Worm (Caenorhabditis elegans) whole organism, L4 larva: ENCODE results near the gene Y105C5A.1274.
"Not testable (repeated sequence)": the region's sequence is repeated elsewhere in the genome, so short reads cannot be mapped to it uniquely, and the experiment has no call there.

Experiments used
- F10B5.3 ChIP-seq: sonication (generic microtip); optimal IDR thresholded peaks from 2 replicates; lab custom pipeline; 2016; ENCODE audit warnings: mild to moderate bottlenecking, missing genetic modification characterization, missing compliant biosample characterization
- F37D6.2 ChIP-seq: sonication (generic microtip); optimal IDR thresholded peaks from 2 replicates; lab custom pipeline; 2016; ENCODE audit warnings: mild to moderate bottlenecking, missing genetic modification characterization, missing compliant biosample characterization
- T20F7.1 ChIP-seq: fragments of 200-800 bp; sonication (Bioruptor generic); optimal IDR thresholded peaks from 2 replicates; lab custom pipeline; 2018; ENCODE audit warnings: mild to moderate bottlenecking, missing genetic modification characterization, missing compliant biosample characterization
- T26A8.4 ChIP-seq: fragments of 200-800 bp; sonication (Bioruptor generic); IDR thresholded peaks from 2 replicates; pipeline ENCODE4 v1.3.6; 2022; ENCODE audit warnings: missing genetic modification characterization, missing compliant biosample characterization
- aha-1 ChIP-seq: fragments of 150-350 bp; peaks from one replicate; lab custom pipeline; 2014; ENCODE audit warnings: missing biosample characterization, missing genetic modification characterization
- arid-1 ChIP-seq: fragments of 200-800 bp; sonication (Bioruptor generic); conservative IDR thresholded peaks from 2 replicates; pipeline ENCODE4 v1.3.6; 2022; ENCODE audit warnings: missing genetic modification reagents, missing genetic modification characterization, missing compliant biosample characterization
- ceh-20 ChIP-seq: fragments of 200-800 bp; sonication (Bioruptor generic); IDR thresholded peaks from 2 replicates; pipeline ENCODE4 v1.3.6; 2022; ENCODE audit warnings: missing genetic modification reagents, missing genetic modification characterization, missing compliant biosample characterization
- ces-1 ChIP-seq: fragments of 150-350 bp; sonication (generic microtip); optimal IDR thresholded peaks from 4 replicates; lab custom pipeline; 2014; ENCODE audit warnings: missing biosample characterization, missing genetic modification reagents, missing genetic modification characterization
- ctbp-1 ChIP-seq: fragments of 200-800 bp; sonication (Bioruptor generic); IDR thresholded peaks from 2 replicates; pipeline ENCODE4 v1.3.6; 2022; ENCODE audit warnings: missing genetic modification reagents, missing genetic modification characterization, missing compliant biosample characterization
- daf-16 ChIP-seq, 3 experiments: sonication (generic microtip); optimal IDR thresholded peaks; 2 replicates each; lab custom pipeline; 2016 to 2017; ENCODE audit warnings: missing genetic modification characterization in 3 of 3, missing genetic modification reagents in 3 of 3, mild to moderate bottlenecking in 2 of 3, missing compliant biosample characterization in 2 of 3, missing biosample characterization in 1 of 3, moderate library complexity in 1 of 3
- daf-19 ChIP-seq: fragments of 200-800 bp; sonication (Bioruptor generic); conservative IDR thresholded peaks from 2 replicates; pipeline ENCODE4 v1.3.6; 2022; ENCODE audit warnings: missing genetic modification characterization, missing compliant biosample characterization
- dmd-6 ChIP-seq: fragments of 200-800 bp; sonication (Bioruptor generic); IDR thresholded peaks from 2 replicates; pipeline ENCODE4 v1.3.6; 2022; ENCODE audit warnings: missing genetic modification reagents, missing genetic modification characterization, missing compliant biosample characterization
- dpl-1 ChIP-seq: fragments of 150-350 bp; optimal IDR thresholded peaks from 2 replicates; lab custom pipeline; 2014; ENCODE audit warnings: missing biosample characterization, missing genetic modification reagents, missing genetic modification characterization
- duxl-1 ChIP-seq: sonication (generic microtip); optimal IDR thresholded peaks from 2 replicates; lab custom pipeline; 2016; ENCODE audit warnings: mild to moderate bottlenecking, missing genetic modification characterization, moderate library complexity, missing compliant biosample characterization; ENCODE audit not compliant: poor library complexity
- dve-1 ChIP-seq: sonication (generic microtip); optimal IDR thresholded peaks from 2 replicates; lab custom pipeline; 2017; ENCODE audit warnings: antibody characterized with exemption, mild to moderate bottlenecking, missing genetic modification characterization, missing compliant biosample characterization; ENCODE audit not compliant: insufficient read depth
- egl-27 ChIP-seq: sonication (generic microtip); optimal IDR thresholded peaks from 3 replicates; lab custom pipeline; 2017; ENCODE audit warnings: missing biosample characterization, missing genetic modification reagents, missing genetic modification characterization
- egl-43 ChIP-seq: fragments of 200-800 bp; sonication (Bioruptor generic); IDR thresholded peaks from 2 replicates; pipeline ENCODE4 v1.3.6; 2022; ENCODE audit warnings: missing genetic modification reagents, missing genetic modification characterization, missing compliant biosample characterization
- hif-1 ChIP-seq, 2 experiments: sonication (generic microtip); optimal IDR thresholded peaks; 2 replicates each; lab custom pipeline; 2016 to 2017; ENCODE audit warnings: missing compliant biosample characterization in 2 of 2, missing genetic modification characterization in 2 of 2, missing genetic modification reagents in 2 of 2, missing genotype in 2 of 2, mild to moderate bottlenecking in 1 of 2
- hlh-30 ChIP-seq: sonication (generic microtip); optimal IDR thresholded peaks from 2 replicates; lab custom pipeline; 2017; ENCODE audit warnings: antibody characterized with exemption, mild to moderate bottlenecking, missing genetic modification characterization, missing compliant biosample characterization; ENCODE audit not compliant: insufficient read depth
- hmg-1.1 ChIP-seq: fragments of 200-800 bp; sonication (Bioruptor generic); IDR thresholded peaks from 2 replicates; pipeline ENCODE4 v1.3.6; 2022; ENCODE audit warnings: missing genetic modification reagents, missing genetic modification characterization, missing compliant biosample characterization
- jun-1 ChIP-seq: fragments of 150-350 bp; optimal IDR thresholded peaks from 2 replicates; lab custom pipeline; 2014; ENCODE audit warnings: missing biosample characterization, missing genetic modification reagents, missing genetic modification characterization
- lin-1 ChIP-seq: fragments of 200-800 bp; sonication (Bioruptor generic); IDR thresholded peaks from 2 replicates; pipeline ENCODE4 v1.3.6; 2022; ENCODE audit warnings: missing genetic modification reagents, missing genetic modification characterization, missing compliant biosample characterization
- lin-13 ChIP-seq: fragments of 150-350 bp; optimal IDR thresholded peaks from 2 replicates; lab custom pipeline; 2014; ENCODE audit warnings: missing biosample characterization, missing genetic modification reagents, missing genetic modification characterization
- lin-29 ChIP-seq: fragments of 200-800 bp; sonication (Bioruptor generic); IDR thresholded peaks from 2 replicates; pipeline ENCODE4 v1.3.6; 2022; ENCODE audit warnings: missing genetic modification reagents, missing genetic modification characterization, missing compliant biosample characterization
- lin-38 ChIP-seq: fragments of 200-800 bp; sonication (Bioruptor generic); IDR thresholded peaks from 2 replicates; pipeline ENCODE4 v1.3.6; 2022; ENCODE audit warnings: missing genetic modification reagents, missing genetic modification characterization, missing compliant biosample characterization
- lsy-2 ChIP-seq, 2 experiments: fragments of 150-350 bp in 1 of 2; sonication (generic microtip) in 1 of 2; optimal IDR thresholded peaks; 2 replicates each; lab custom pipeline; 2014 to 2017; ENCODE audit warnings: missing biosample characterization in 2 of 2, missing genetic modification characterization in 2 of 2
- mdt-29 ChIP-seq: fragments of 200-800 bp; sonication (Bioruptor generic); IDR thresholded peaks from 2 replicates; pipeline ENCODE4 v1.3.6; 2022; ENCODE audit warnings: missing genetic modification reagents, missing genetic modification characterization, missing compliant biosample characterization
- mes-2 ChIP-seq: sonication (generic microtip); optimal IDR thresholded peaks from 2 replicates; lab custom pipeline; 2016; ENCODE audit warnings: missing genotype, mild to moderate bottlenecking, missing genetic modification characterization, missing compliant biosample characterization; ENCODE audit not compliant: poor library complexity, severe bottlenecking
- nhr-102 ChIP-seq: sonication (generic microtip); optimal IDR thresholded peaks from 2 replicates; lab custom pipeline; 2016; ENCODE audit warnings: mild to moderate bottlenecking, missing genetic modification characterization, moderate library complexity, missing compliant biosample characterization
- nhr-237 ChIP-seq: sonication (generic microtip); optimal IDR thresholded peaks from 2 replicates; lab custom pipeline; 2017; ENCODE audit warnings: missing biosample characterization, missing genetic modification characterization
- nhr-28 ChIP-seq: fragments of 150-350 bp; optimal IDR thresholded peaks from 2 replicates; lab custom pipeline; 2014; ENCODE audit warnings: missing biosample characterization, missing genetic modification characterization
- pha-4 ChIP-seq, 2 experiments: fragments of 150-350 bp in 1 of 2; fragments of 200-800 bp in 1 of 2; sonication (Bioruptor generic) in 1 of 2; IDR thresholded peaks in 1 of 2; optimal IDR thresholded peaks in 1 of 2; 2 replicates each; pipeline versions ENCODE4 v1.3.6 to Lab custom; 2014 to 2022; ENCODE audit warnings: missing genetic modification characterization in 2 of 2, missing genetic modification reagents in 2 of 2, missing biosample characterization in 1 of 2, missing compliant biosample characterization in 1 of 2
- php-3 ChIP-seq: fragments of 200-800 bp; sonication (Bioruptor generic); IDR thresholded peaks from 2 replicates; pipeline ENCODE4 v1.3.6; 2022; ENCODE audit warnings: missing genetic modification reagents, missing genetic modification characterization, missing compliant biosample characterization
- rbr-2 ChIP-seq: sonication (generic microtip); optimal IDR thresholded peaks from 2 replicates; lab custom pipeline; 2016; ENCODE audit warnings: missing genotype, missing genetic modification characterization, missing compliant biosample characterization
- saeg-2 ChIP-seq: fragments of 200-800 bp; sonication (Bioruptor generic); IDR thresholded peaks from 2 replicates; pipeline ENCODE4 v1.3.6; 2022; ENCODE audit warnings: missing genetic modification reagents, missing genetic modification characterization, missing compliant biosample characterization
- spr-1 ChIP-seq: sonication (generic microtip); optimal IDR thresholded peaks from 2 replicates; lab custom pipeline; 2016; ENCODE audit warnings: mild to moderate bottlenecking, missing genetic modification characterization, missing compliant biosample characterization
- spr-3 ChIP-seq: fragments of 200-800 bp; sonication (Bioruptor generic); optimal IDR thresholded peaks from 2 replicates; lab custom pipeline; 2018; ENCODE audit warnings: mild to moderate bottlenecking, missing genetic modification characterization, missing compliant biosample characterization
- unc-62 ChIP-seq, 3 experiments: fragments of 150-350 bp in 1 of 3; sonication (generic microtip); optimal IDR thresholded peaks in 2 of 3; peaks in 1 of 3; 1 replicate in 1 of 3; 2 replicates in 2 of 3; lab custom pipeline; 2014 to 2017; ENCODE audit warnings: missing biosample characterization in 3 of 3, missing genetic modification characterization in 3 of 3, missing genetic modification reagents in 3 of 3, missing genotype in 1 of 3
- zag-1 ChIP-seq: fragments of 150-350 bp; optimal IDR thresholded peaks from 2 replicates; lab custom pipeline; 2014; ENCODE audit warnings: missing biosample characterization, missing genetic modification characterization
- zfp-3 ChIP-seq: fragments of 200-800 bp; sonication (Bioruptor generic); conservative IDR thresholded peaks from 2 replicates; pipeline ENCODE4 v1.3.6; 2022; ENCODE audit warnings: missing genetic modification reagents, missing genetic modification characterization, missing compliant biosample characterization
- zip-2 ChIP-seq: fragments of 150-350 bp; optimal IDR thresholded peaks from 2 replicates; lab custom pipeline; 2014; ENCODE audit warnings: missing biosample characterization, missing genetic modification characterization
- ztf-7 ChIP-seq: fragments of 150-350 bp; optimal IDR thresholded peaks from 2 replicates; lab custom pipeline; 2014; ENCODE audit warnings: missing biosample characterization, missing genetic modification characterization

The Y105C5A.1274 gene

DNA sequence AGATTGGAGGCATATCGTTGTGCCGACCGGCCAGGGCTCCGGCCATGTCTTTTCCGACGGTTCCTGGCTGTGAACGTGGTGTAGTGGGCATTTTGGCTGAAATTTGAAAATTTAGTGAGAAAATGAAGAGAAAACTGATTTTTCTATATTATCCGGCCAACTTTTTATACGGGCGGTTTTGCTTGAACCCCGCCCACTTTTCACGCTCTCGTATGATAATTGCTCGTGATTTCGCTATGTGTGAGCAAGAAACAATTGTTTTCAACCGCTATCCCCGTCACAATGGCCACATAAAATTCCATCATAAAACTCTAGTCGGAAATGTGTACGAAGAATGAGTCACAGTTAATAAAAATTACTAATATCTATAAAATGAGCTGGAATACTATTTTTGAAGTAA is 7.2 kb downstream of the Y105C5A.1274 start, which contains the start of gene Y105C5A.12:
Gene Y105C5A.12 (minus strand): TSS at position 101 of the 400 bp plus-strand sequence.
- TF ChIP-seq egl-27, nhr-237, F37D6.2 (tag; lab: Kevin White, UChicago): not testable (repeated sequence)

DNA sequence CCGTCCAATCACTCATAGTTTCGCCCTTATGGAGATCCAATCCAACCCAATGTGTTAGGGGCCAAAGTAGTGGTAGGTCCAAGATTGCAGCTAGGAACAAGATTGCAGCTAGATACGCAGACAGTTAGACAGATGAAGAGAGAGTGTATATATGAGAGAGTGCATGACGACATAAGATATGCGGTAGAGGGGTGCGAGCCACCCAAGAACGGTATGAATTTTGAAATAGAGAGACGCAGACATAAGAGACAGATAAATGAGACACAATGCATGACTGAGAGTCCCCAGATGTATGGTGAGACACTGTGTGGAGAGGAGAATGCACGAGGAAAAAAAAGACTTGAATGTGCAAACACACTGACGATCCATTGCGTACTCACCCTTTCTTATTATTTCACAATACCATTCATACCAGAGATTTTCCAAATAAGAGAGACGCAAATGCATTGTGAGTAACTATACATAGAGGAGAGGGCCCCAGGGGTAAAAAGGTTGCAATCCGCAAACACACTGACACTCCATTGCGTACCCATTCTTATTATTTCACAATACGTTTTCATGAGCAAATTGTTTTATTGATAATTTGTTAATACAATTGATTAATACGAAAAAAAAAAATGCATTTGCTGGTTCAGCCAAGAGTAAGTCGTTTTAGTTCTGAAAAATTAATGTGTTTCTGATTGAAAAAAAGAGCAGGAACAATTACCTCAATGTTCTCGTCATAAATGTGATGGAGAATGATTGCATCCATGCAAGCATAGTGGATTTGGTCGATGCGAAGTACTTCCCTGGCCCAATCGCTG is 12.1 kb downstream of the Y105C5A.1274 start, which contains the start of the genes Y105C5A.1268 and Y105C5A.1272:
Gene Y105C5A.1268 (minus strand): TSS at position 51 of the 803 bp plus-strand sequence.
Gene Y105C5A.1272 (plus strand): TSS at position 575 of the 803 bp plus-strand sequence.
- TF ChIP-seq saeg-2 (GFP tag; lab: Robert Waterston, UW) (peak; percentile 59; the same call in 1 of the 2 replicates), lin-38 (GFP tag; lab: Robert Waterston, UW) (peak; percentile 79), aha-1 (peak; percentile 99), T20F7.1 (peak; percentile 82), hmg-1.1 (peak; percentile 98), jun-1 (tag; lab: Kevin White, UChicago) (peak; percentile 64), dve-1 (tag; lab: Kevin White, UChicago) (peak; percentile 85), F10B5.3 (tag; lab: Kevin White, UChicago) (peak; percentile 53), php-3 (peak; percentile 70; the same call in 1 of the 2 replicates), pha-4 (GFP tag; IDR thresholded peaks at IDR 0.05; lab: Robert Waterston, UW) (peak; percentile 72), pha-4 (tag; optimal IDR thresholded peaks at IDR 0.05; lab: Kevin White, UChicago) (peak; percentile 36), rbr-2 (tag; lab: Kevin White, UChicago) (peak; percentile 92), spr-3 (peak; percentile 22), nhr-28 (tag; lab: Kevin White, UChicago) (peak; percentile 68), mdt-29 (GFP tag; lab: Robert Waterston, UW) (0 out of 2 replicates have a peak, but pooled peaks have one; percentile 20), ctbp-1 (GFP tag; lab: Robert Waterston, UW) (peak; percentile 90), ztf-7 (tag; lab: Kevin White, UChicago) (peak; percentile 64), lin-29 (GFP tag; lab: Robert Waterston, UW) (peak; percentile 54; the same call in 1 of the 2 replicates), spr-1 (tag; lab: Kevin White, UChicago) (peak; percentile 72), zag-1 (peak; percentile 34), ceh-20 (GFP tag; lab: Robert Waterston, UW) (peak; percentile 77), zfp-3 (GFP tag; lab: Robert Waterston, UW) (0 out of 2 replicates have a peak, but pooled peaks have one; percentile 51), ces-1 (peak; percentile 55), zip-2 (tag; lab: Kevin White, UChicago) (peak; percentile 76), lsy-2 (tag; optimal IDR thresholded peaks at IDR 0.05; lab: Kevin White, UChicago) (peak; percentile 83 to 92), lin-13 (GFP tag; lab: Kevin White, UChicago) (peak; percentile 57), lin-1 (GFP tag; lab: Robert Waterston, UW) (peak; percentile 40; the same call in 1 of the 2 replicates), egl-43 (GFP tag; lab: Robert Waterston, UW) (peak; percentile 77), T26A8.4 (GFP tag; lab: Robert Waterston, UW) (peak; percentile 78), hlh-30 (tag; lab: Kevin White, UChicago) (peak; percentile 93), F37D6.2 (tag; lab: Kevin White, UChicago) (peak; percentile 86), dpl-1 (GFP tag; lab: Kevin White, UChicago) (peak; percentile 66), nhr-102 (tag; lab: Kevin White, UChicago) (peak; percentile 83), daf-16 (GFP tag; optimal IDR thresholded peaks at IDR 0.05; lab: Kevin White, UChicago) (peak in 1 of 2 experiments; percentile 12), daf-16 (tag; optimal IDR thresholded peaks at IDR 0.05; lab: Kevin White, UChicago) (peak; percentile 82), unc-62 (GFP tag; optimal IDR thresholded peaks at IDR 0.05 in 1 of 2; lab: Kevin White, UChicago) (peak in 1 of 2 experiments; percentile 99), arid-1 (GFP tag; lab: Robert Waterston, UW) (peak; percentile 73), duxl-1 (tag; lab: Kevin White, UChicago) (peak; percentile 94), mes-2 (tag; lab: Kevin White, UChicago) (peak; percentile 75), daf-19 (peak; percentile 81; the same call in 1 of the 2 replicates), dmd-6 (GFP tag; lab: Robert Waterston, UW) (peak; percentile 81), hif-1 (tag; optimal IDR thresholded peaks at IDR 0.05; lab: Kevin White, UChicago) (peak in 1 of 2 experiments; percentile 64)
- TF ChIP-seq unc-62 (tag; optimal IDR thresholded peaks at IDR 0.05; lab: Kevin White, UChicago) = not testable (repeated sequence)
